Fruit fly (Drosophila melanogaster) whole organism, embryonic: ENCODE measurements around the gene slmb.
A peak's percentile ranks its signal among the peaks of the same experiment; 100 is the strongest.

Source experiments
- Abd-B ChIP-seq: fragments of 200-800 bp; sonication (Bioruptor generic); optimal IDR thresholded peaks from 2 replicates; lab custom pipeline; 2018; ENCODE audit warnings: missing biosample characterization, mild to moderate bottlenecking, missing genetic modification characterization, moderate library complexity
- Asciz ChIP-seq: fragments of 200-800 bp; sonication (Bioruptor generic); optimal IDR thresholded peaks from 2 replicates; lab custom pipeline; 2017; ENCODE audit warnings: missing biosample characterization, mild to moderate bottlenecking, missing genetic modification characterization, missing genetic modification reagents
- Atf-2 ChIP-seq: fragments of 200-800 bp; sonication (Bioruptor generic); optimal IDR thresholded peaks from 2 replicates; lab custom pipeline; 2016; ENCODE audit warnings: missing biosample characterization, missing genetic modification characterization
- CG10147 ChIP-seq: fragments of 200-800 bp; sonication (Bioruptor generic); optimal IDR thresholded peaks from 2 replicates; lab custom pipeline; 2019; ENCODE audit warnings: missing biosample characterization, mild to moderate bottlenecking, missing genetic modification characterization, moderate library complexity
- CG10959 ChIP-seq: fragments of 200-800 bp; sonication (Bioruptor generic); IDR thresholded peaks from 2 replicates; pipeline ENCODE4 v1.3.6; 2022; ENCODE audit warnings: missing biosample characterization, missing genetic modification characterization
- CG12942 ChIP-seq: fragments of 200-800 bp; sonication (Bioruptor generic); optimal IDR thresholded peaks from 3 replicates; lab custom pipeline; 2016; ENCODE audit warnings: missing biosample characterization, missing genetic modification characterization
- CG17568 ChIP-seq: fragments of 200-800 bp; sonication (Bioruptor generic); optimal IDR thresholded peaks from 2 replicates; lab custom pipeline; 2018; ENCODE audit warnings: missing biosample characterization, mild to moderate bottlenecking, missing genetic modification characterization, moderate library complexity
- CG18011 ChIP-seq: fragments of 200-800 bp; sonication (Bioruptor generic); optimal IDR thresholded peaks from 2 replicates; lab custom pipeline; 2017; ENCODE audit warnings: missing biosample characterization, missing genetic modification characterization, mild to moderate bottlenecking, moderate library complexity, missing genotype
- CG2199 ChIP-seq: fragments of 200-800 bp; sonication (Bioruptor generic); IDR thresholded peaks from 3 replicates; pipeline ENCODE4 v1.3.6; 2022; ENCODE audit warnings: missing biosample characterization, missing genetic modification characterization
- CG31365 ChIP-seq: fragments of 200-800 bp; sonication (Bioruptor generic); optimal IDR thresholded peaks from 2 replicates; lab custom pipeline; 2018; ENCODE audit warnings: missing biosample characterization, mild to moderate bottlenecking, missing genetic modification characterization
- CG32532 ChIP-seq: fragments of 200-800 bp; sonication (Bioruptor generic); IDR thresholded peaks from 2 replicates; pipeline ENCODE4 v1.3.6; 2022; ENCODE audit warnings: missing biosample characterization, missing genetic modification characterization
- CG34224 ChIP-seq: fragments of 200-800 bp; sonication (Bioruptor generic); IDR thresholded peaks from 3 replicates; pipeline ENCODE4 v1.3.6; 2022; ENCODE audit warnings: missing biosample characterization, missing genetic modification characterization; ENCODE audit not compliant: partially characterized antibody
- CG4820 ChIP-seq: fragments of 200-800 bp; sonication (Bioruptor generic); optimal IDR thresholded peaks from 3 replicates; lab custom pipeline; 2016; ENCODE audit warnings: missing biosample characterization, missing genetic modification characterization
- CG5180 ChIP-seq: fragments of 200-800 bp; sonication (Bioruptor generic); optimal IDR thresholded peaks from 3 replicates; lab custom pipeline; 2017; ENCODE audit warnings: missing biosample characterization, missing genetic modification characterization, mild to moderate bottlenecking, moderate library complexity, missing genetic modification reagents
- CG6689 ChIP-seq: fragments of 200-800 bp; sonication (Bioruptor generic); IDR thresholded peaks from 2 replicates; pipeline ENCODE4 v1.3.6; 2022; ENCODE audit warnings: missing biosample characterization, missing genetic modification characterization
- CG7556 ChIP-seq: fragments of 200-800 bp; sonication (Bioruptor generic); optimal IDR thresholded peaks from 2 replicates; lab custom pipeline; 2017; ENCODE audit warnings: missing biosample characterization, mild to moderate bottlenecking, missing genetic modification characterization
- CG7839 ChIP-seq: fragments of 200-800 bp; sonication (Bioruptor generic); optimal IDR thresholded peaks from 3 replicates; lab custom pipeline; 2018; ENCODE audit warnings: missing biosample characterization, mild to moderate bottlenecking, missing genetic modification characterization, moderate library complexity
- CG9215 ChIP-seq: fragments of 200-800 bp; sonication (Bioruptor generic); IDR thresholded peaks from 2 replicates; pipeline ENCODE4 v1.3.6; 2022; ENCODE audit warnings: missing biosample characterization, missing genetic modification characterization
- Chrac-16 ChIP-seq: fragments of 200-800 bp; sonication (Bioruptor generic); optimal IDR thresholded peaks from 3 replicates; lab custom pipeline; 2016; ENCODE audit warnings: missing biosample characterization, missing genetic modification characterization
- Deaf1 ChIP-seq: fragments of 200-800 bp; optimal IDR thresholded peaks from 3 replicates; lab custom pipeline; 2019; ENCODE audit warnings: missing biosample characterization, mild to moderate bottlenecking, missing genetic modification characterization, moderate library complexity
- Dek ChIP-seq: fragments of 200-800 bp; sonication (Bioruptor generic); optimal IDR thresholded peaks from 3 replicates; lab custom pipeline; 2019; ENCODE audit warnings: missing biosample characterization, mild to moderate bottlenecking, missing genetic modification characterization, moderate library complexity
- Dip3 ChIP-seq: fragments of 200-800 bp; sonication (Bioruptor generic); optimal IDR thresholded peaks from 3 replicates; lab custom pipeline; 2016; ENCODE audit warnings: missing biosample characterization, missing genetic modification characterization
- HLH4C ChIP-seq: fragments of 200-800 bp; sonication (Bioruptor generic); IDR thresholded peaks from 3 replicates; pipeline ENCODE4 v1.3.6; 2022; ENCODE audit warnings: missing biosample characterization, missing genetic modification characterization; ENCODE audit not compliant: partially characterized antibody
- HLH54F ChIP-seq: fragments of 200-800 bp; sonication (Bioruptor generic); optimal IDR thresholded peaks from 3 replicates; lab custom pipeline; 2016; ENCODE audit warnings: missing biosample characterization, missing genetic modification characterization
- HmgD ChIP-seq: fragments of 200-800 bp; sonication (Bioruptor generic); optimal IDR thresholded peaks from 3 replicates; lab custom pipeline; 2016; ENCODE audit warnings: missing biosample characterization, missing genetic modification characterization
- HmgZ ChIP-seq: fragments of 200-800 bp; sonication (Bioruptor generic); optimal IDR thresholded peaks from 2 replicates; lab custom pipeline; 2018; ENCODE audit warnings: missing biosample characterization, mild to moderate bottlenecking, missing genetic modification characterization
- Jarid2 ChIP-seq: fragments of 200-800 bp; sonication (Bioruptor generic); optimal IDR thresholded peaks from 3 replicates; lab custom pipeline; 2017; ENCODE audit warnings: mild to moderate bottlenecking, missing biosample characterization, missing genetic modification reagents, missing genetic modification characterization
- NFAT ChIP-seq: fragments of 200-800 bp; sonication (Bioruptor generic); IDR thresholded peaks from 2 replicates; pipeline ENCODE4 v1.3.6; 2022; ENCODE audit warnings: missing biosample characterization, missing genetic modification characterization
- Neu2 ChIP-seq: fragments of 200-800 bp; sonication (Bioruptor generic); optimal IDR thresholded peaks from 3 replicates; lab custom pipeline; 2016; ENCODE audit warnings: missing biosample characterization, missing genetic modification characterization, borderline replicate concordance
- Trl ChIP-seq, 3 experiments: fragments of >200 bp in 2 of 3; fragments of 200-800 bp in 1 of 3; sonication (Bioruptor generic) in 1 of 3; optimal IDR thresholded peaks; 2 replicates in 1 of 3; 3 replicates in 2 of 3; lab custom pipeline; 2016 to 2017; ENCODE audit warnings: missing biosample characterization in 1 of 3, missing genetic modification characterization in 1 of 3
- Xbp1 ChIP-seq: fragments of 200-800 bp; sonication (Bioruptor generic); optimal IDR thresholded peaks from 3 replicates; lab custom pipeline; 2016; ENCODE audit warnings: missing biosample characterization, mild to moderate bottlenecking, missing genetic modification characterization
- ash1 ChIP-seq: fragments of 200-800 bp; sonication (Bioruptor generic); optimal IDR thresholded peaks from 2 replicates; lab custom pipeline; 2018; ENCODE audit warnings: missing biosample characterization, mild to moderate bottlenecking, missing genetic modification characterization
- bbx ChIP-seq: fragments of 200-800 bp; sonication (Bioruptor generic); IDR thresholded peaks from 2 replicates; pipeline ENCODE4 v1.3.6; 2022; ENCODE audit warnings: missing biosample characterization, missing genetic modification characterization; ENCODE audit not compliant: partially characterized antibody
- bowl ChIP-seq: fragments of 200-800 bp; sonication (Bioruptor generic); IDR thresholded peaks from 2 replicates; pipeline ENCODE4 v1.3.6; 2022; ENCODE audit warnings: missing biosample characterization, missing genetic modification characterization
- br ChIP-seq: fragments of >200 bp; optimal IDR thresholded peaks from 2 replicates; lab custom pipeline; 2017
- dysf ChIP-seq: fragments of 200-800 bp; sonication (Bioruptor generic); IDR thresholded peaks from 3 replicates; pipeline ENCODE4 v1.3.6; 2022; ENCODE audit warnings: missing biosample characterization, missing genetic modification characterization
- exex ChIP-seq: fragments of 200-800 bp; sonication (Bioruptor generic); optimal IDR thresholded peaks from 4 replicates; lab custom pipeline; 2018; ENCODE audit warnings: missing biosample characterization, mild to moderate bottlenecking, missing genetic modification characterization, moderate library complexity
- fd102C ChIP-seq: fragments of 200-800 bp; sonication (Bioruptor generic); optimal IDR thresholded peaks from 2 replicates; lab custom pipeline; 2018; ENCODE audit warnings: missing biosample characterization, mild to moderate bottlenecking, missing genetic modification characterization, moderate library complexity
- gro ChIP-seq: fragments of 200-800 bp; sonication (Bioruptor generic); optimal IDR thresholded peaks from 2 replicates; lab custom pipeline; 2016; ENCODE audit warnings: missing biosample characterization, missing genetic modification characterization
- kah ChIP-seq: fragments of 200-800 bp; sonication (Bioruptor generic); optimal IDR thresholded peaks from 2 replicates; lab custom pipeline; 2018; ENCODE audit warnings: missing biosample characterization, mild to moderate bottlenecking, missing genetic modification characterization
- kay ChIP-seq: fragments of 200-800 bp; sonication (Bioruptor generic); optimal IDR thresholded peaks from 2 replicates; lab custom pipeline; 2016; ENCODE audit warnings: missing biosample characterization, missing genetic modification characterization
- lbe ChIP-seq: fragments of 200-800 bp; sonication (Bioruptor generic); optimal IDR thresholded peaks from 2 replicates; lab custom pipeline; 2016; ENCODE audit warnings: missing biosample characterization, mild to moderate bottlenecking, missing genetic modification characterization
- org-1 ChIP-seq: fragments of 200-800 bp; sonication (Bioruptor generic); optimal IDR thresholded peaks from 2 replicates; lab custom pipeline; 2017; ENCODE audit warnings: missing biosample characterization, missing genetic modification characterization
- sens ChIP-seq: fragments of 200-800 bp; sonication (Bioruptor generic); peaks from one replicate; lab custom pipeline; 2016; ENCODE audit warnings: missing biosample characterization, missing genetic modification characterization
- slbo ChIP-seq: fragments of 200-800 bp; sonication (Bioruptor generic); IDR thresholded peaks from 2 replicates; pipeline ENCODE4 v1.3.6; 2022; ENCODE audit warnings: missing biosample characterization, missing genetic modification characterization
- slou ChIP-seq: fragments of 200-800 bp; sonication (Bioruptor generic); optimal IDR thresholded peaks from 3 replicates; lab custom pipeline; 2016; ENCODE audit warnings: missing biosample characterization, missing genetic modification characterization
- sqz ChIP-seq: fragments of 200-800 bp; sonication (Bioruptor generic); optimal IDR thresholded peaks from 3 replicates; lab custom pipeline; 2018; ENCODE audit warnings: missing biosample characterization, mild to moderate bottlenecking, missing genetic modification characterization
- trh ChIP-seq: fragments of 200-800 bp; sonication (Bioruptor generic); optimal IDR thresholded peaks from 2 replicates; lab custom pipeline; 2016; ENCODE audit warnings: missing biosample characterization, missing genetic modification characterization
- yki ChIP-seq: fragments of >200 bp; optimal IDR thresholded peaks from 3 replicates; lab custom pipeline; 2018
- zfh1 ChIP-seq: fragments of 200-800 bp; sonication (Bioruptor generic); IDR thresholded peaks from 3 replicates; pipeline ENCODE4 v1.3.6; 2022; ENCODE audit warnings: missing biosample characterization, missing genetic modification characterization

slmb gene

dm6 chr3R:21107907-21108591 is 19.2 kb downstream of the slmb start, which contains the start of the genes Sec15 and rtet (continued):
- peak; percentile 69 for TF ChIP-seq Xbp1 (GFP tag; lab: Kevin White, UChicago)
- TF ChIP-seq trh: no peak
- peak; percentile 70 for TF ChIP-seq slbo
- peak; percentile 47 for TF ChIP-seq Chrac-16 (GFP tag; lab: Kevin White, UChicago)
- TF ChIP-seq CG31365: no peak
- no peak for TF ChIP-seq CG7839
- no peak for TF ChIP-seq Asciz
- no peak for TF ChIP-seq CG17568 (GFP tag; lab: Kevin White, UChicago)
- TF ChIP-seq CG12942: peak; percentile 38
- TF ChIP-seq Trl (optimal IDR thresholded peaks at IDR 0.05; lab: Kevin White, UChicago): no peak
- no peak for TF ChIP-seq Trl (GFP tag; optimal IDR thresholded peaks at IDR 0.05; lab: Kevin White, UChicago)
- peak; percentile 66 for TF ChIP-seq exex
- peak; percentile 26 for TF ChIP-seq CG4820
- no peak for TF ChIP-seq Atf-2
- TF ChIP-seq NFAT (GFP tag; lab: Robert Waterston, UW): peak; percentile 48; the same call in 1 of the 2 replicates
- TF ChIP-seq CG34224 (GFP tag; lab: Robert Waterston, UW): peak; percentile 63; the same call in 2 of the 3 replicates
- TF ChIP-seq HmgZ (tag; lab: Kevin White, UChicago): peak; percentile 64
- TF ChIP-seq Dek (tag; lab: Kevin White, UChicago): peak; percentile 3
- no peak for TF ChIP-seq bowl (GFP tag; lab: Robert Waterston, UW)
- TF ChIP-seq ash1: no peak
- TF ChIP-seq CG5180 (GFP tag; lab: Kevin White, UChicago): no peak
- no peak for TF ChIP-seq CG9215 (GFP tag; lab: Robert Waterston, UW)
- no peak for TF ChIP-seq CG10147 (GFP tag; lab: Kevin White, UChicago)
- peak; percentile 17 for TF ChIP-seq Dip3 (GFP tag; lab: Kevin White, UChicago)
- TF ChIP-seq kay: no peak
- TF ChIP-seq org-1: no peak
- TF ChIP-seq bbx (GFP tag; lab: Robert Waterston, UW): peak; percentile 60
- TF ChIP-seq Neu2 (GFP tag; lab: Kevin White, UChicago): no peak
- no peak for TF ChIP-seq Jarid2
- TF ChIP-seq yki (lab: Kevin White, UChicago): no peak
- TF ChIP-seq HLH4C: peak; percentile 78
- TF ChIP-seq br (lab: Kevin White, UChicago): no peak
- peak; percentile 17 for TF ChIP-seq CG18011 (GFP tag; lab: Kevin White, UChicago)
- TF ChIP-seq sqz (GFP tag; lab: Kevin White, UChicago): no peak
- TF ChIP-seq CG6689: no peak
- TF ChIP-seq Deaf1 (tag; lab: Kevin White, UChicago): no peak
- TF ChIP-seq CG2199 (GFP tag; lab: Robert Waterston, UW): no peak
- no peak for TF ChIP-seq HmgD (GFP tag; lab: Kevin White, UChicago)
- peak; percentile 67; the same call in 1 of the 2 replicates for TF ChIP-seq CG32532 (GFP tag; lab: Robert Waterston, UW)
- peak; percentile 7 for TF ChIP-seq lbe (GFP tag; lab: Kevin White, UChicago)
- TF ChIP-seq slou (GFP tag; lab: Kevin White, UChicago): no peak
- TF ChIP-seq CG10959 (GFP tag; lab: Robert Waterston, UW): no peak
- peak; percentile 48; the same call in 2 of the 3 replicates for TF ChIP-seq zfh1 (GFP tag; lab: Robert Waterston, UW)
- TF ChIP-seq sens (GFP tag; lab: Kevin White, UChicago): peak; percentile 84
- no peak for TF ChIP-seq fd102C (GFP tag; lab: Kevin White, UChicago)
- peak; percentile 66 for TF ChIP-seq dysf (GFP tag; lab: Robert Waterston, UW)
- peak; percentile 40 for TF ChIP-seq HLH54F (GFP tag; lab: Kevin White, UChicago)
- TF ChIP-seq gro: no peak
- peak; percentile 17 for TF ChIP-seq CG7556 (GFP tag; lab: Kevin White, UChicago)
- peak; percentile 35 for TF ChIP-seq Abd-B (GFP tag; lab: Kevin White, UChicago)
- TF ChIP-seq kah (GFP tag; lab: Kevin White, UChicago): peak; percentile 98
